Fruit fly (Drosophila melanogaster) whole organism, wandering third instar larva: ENCODE results near the gene CG10405.

Source experiments
- Abd-B ChIP-seq: fragments of >200 bp; optimal IDR thresholded peaks from 2 replicates; lab custom pipeline; 2017; ENCODE audit warnings: missing biosample characterization, missing genetic modification characterization
- CG32264 ChIP-seq: fragments of 200-800 bp; sonication (Bioruptor generic); optimal IDR thresholded peaks from 2 replicates; lab custom pipeline; 2016; ENCODE audit warnings: missing biosample characterization, missing genetic modification characterization
- CG9705 ChIP-seq: fragments of 200-800 bp; sonication (Bioruptor generic); optimal IDR thresholded peaks from 2 replicates; lab custom pipeline; 2018; ENCODE audit warnings: missing biosample characterization, mild to moderate bottlenecking, missing genetic modification characterization
- CrebA ChIP-seq: fragments of 200-800 bp; sonication (Bioruptor generic); optimal IDR thresholded peaks from 2 replicates; lab custom pipeline; 2016; ENCODE audit warnings: missing biosample characterization, mild to moderate bottlenecking, missing genetic modification characterization, borderline replicate concordance
- Dfd ChIP-seq: fragments of >200 bp; optimal IDR thresholded peaks from 2 replicates; lab custom pipeline; 2017; ENCODE audit warnings: missing biosample characterization, missing genetic modification characterization
- Dif ChIP-seq: fragments of 200-275, 200-300 bp; sonication (Bioruptor generic); optimal IDR thresholded peaks from 2 replicates; lab custom pipeline; 2018; ENCODE audit warnings: missing biosample characterization, missing genetic modification characterization; ENCODE audit not compliant: partially characterized antibody
- Hr78 ChIP-seq: fragments of >200 bp; optimal IDR thresholded peaks from 2 replicates; lab custom pipeline; 2017; ENCODE audit warnings: missing biosample characterization, missing genetic modification characterization
- Mio ChIP-seq: sonication (Bioruptor generic); optimal IDR thresholded peaks from 2 replicates; lab custom pipeline; 2016; ENCODE audit warnings: missing biosample characterization, missing genetic modification characterization
- N ChIP-seq: fragments of >200 bp; optimal IDR thresholded peaks from 2 replicates; lab custom pipeline; 2018; ENCODE audit warnings: missing biosample characterization, missing external identifiers, missing genetic modification characterization
- Rel ChIP-seq, 2 experiments: fragments of 200-800 bp; sonication (Bioruptor generic) in 1 of 2; optimal IDR thresholded peaks; 2 replicates in 1 of 2; 3 replicates in 1 of 2; lab custom pipeline; 2016 to 2019; ENCODE audit warnings: mild to moderate bottlenecking in 2 of 2, missing biosample characterization in 2 of 2, missing genetic modification characterization in 2 of 2, moderate library complexity in 1 of 2
- Sp1 ChIP-seq: fragments of 200-800 bp; sonication (Bioruptor generic); optimal IDR thresholded peaks from 3 replicates; lab custom pipeline; 2019; ENCODE audit warnings: missing biosample characterization, mild to moderate bottlenecking, missing genetic modification characterization, moderate library complexity
- Vsx2 ChIP-seq: fragments of 200-300, 225-300 bp; sonication (Bioruptor generic); optimal IDR thresholded peaks from 2 replicates; lab custom pipeline; 2018; ENCODE audit warnings: missing biosample characterization, missing genetic modification characterization; ENCODE audit not compliant: partially characterized antibody
- br ChIP-seq: fragments of 200-800 bp; sonication (Bioruptor generic); optimal IDR thresholded peaks from 2 replicates; lab custom pipeline; 2016; ENCODE audit warnings: missing biosample characterization, missing genetic modification characterization
- brk ChIP-seq: fragments of 200-800 bp; sonication (Bioruptor generic); optimal IDR thresholded peaks from 2 replicates; lab custom pipeline; 2016; ENCODE audit warnings: missing biosample characterization, mild to moderate bottlenecking, missing genetic modification characterization
- dmrt93B ChIP-seq: fragments of 200-800 bp; sonication (Bioruptor generic); optimal IDR thresholded peaks from 2 replicates; lab custom pipeline; 2018; ENCODE audit warnings: missing biosample characterization, mild to moderate bottlenecking, missing genetic modification characterization
- dsf ChIP-seq: sonication (Bioruptor generic); optimal IDR thresholded peaks from 2 replicates; lab custom pipeline; 2016; ENCODE audit warnings: missing biosample characterization, missing genetic modification characterization, borderline replicate concordance
- ey ChIP-seq: fragments of 200-800 bp; sonication (Bioruptor generic); optimal IDR thresholded peaks from 2 replicates; lab custom pipeline; 2016; ENCODE audit warnings: missing biosample characterization, missing genetic modification characterization
- foxo ChIP-seq, 2 experiments: fragments of 200-800 bp; sonication (Bioruptor generic); optimal IDR thresholded peaks; 2 replicates in 1 of 2; 3 replicates in 1 of 2; lab custom pipeline; 2016 to 2017; ENCODE audit warnings: missing biosample characterization in 2 of 2, missing genetic modification characterization in 2 of 2
- fru ChIP-seq: fragments of 200-800 bp; sonication (Bioruptor generic); optimal IDR thresholded peaks from 3 replicates; lab custom pipeline; 2016; ENCODE audit warnings: missing biosample characterization, mild to moderate bottlenecking, missing genetic modification characterization
- jim ChIP-seq: fragments of 175-275, 200-325 bp; sonication (Bioruptor generic); optimal IDR thresholded peaks from 2 replicates; lab custom pipeline; 2016; ENCODE audit warnings: missing biosample characterization, mild to moderate bottlenecking, missing genetic modification characterization
- lola ChIP-seq: fragments of >200 bp; optimal IDR thresholded peaks from 2 replicates; lab custom pipeline; 2017; ENCODE audit warnings: missing biosample characterization, missing genetic modification characterization
- pan ChIP-seq: fragments of >200 bp; optimal IDR thresholded peaks from 2 replicates; lab custom pipeline; 2017
- psq ChIP-seq: fragments of 200-800 bp; sonication (Bioruptor generic); optimal IDR thresholded peaks from 3 replicates; lab custom pipeline; 2017; ENCODE audit warnings: missing biosample characterization, mild to moderate bottlenecking, missing genetic modification characterization, moderate library complexity
- rgr ChIP-seq: fragments of 200-800 bp; sonication (Bioruptor generic); optimal IDR thresholded peaks from 3 replicates; lab custom pipeline; 2016; ENCODE audit warnings: missing biosample characterization, mild to moderate bottlenecking, missing genetic modification characterization
- sage ChIP-seq: fragments of 200-800 bp; sonication (Bioruptor generic); optimal IDR thresholded peaks from 2 replicates; lab custom pipeline; 2016; ENCODE audit warnings: missing biosample characterization, mild to moderate bottlenecking, missing genetic modification characterization
- sv ChIP-seq: fragments of 200-800 bp; sonication (Bioruptor generic); optimal IDR thresholded peaks from 3 replicates; lab custom pipeline; 2016; ENCODE audit warnings: missing biosample characterization, missing genetic modification characterization
- tai ChIP-seq: sonication (Bioruptor generic); optimal IDR thresholded peaks from 2 replicates; lab custom pipeline; 2016; ENCODE audit warnings: missing biosample characterization, missing genetic modification characterization
- usp ChIP-seq: fragments of >200 bp; optimal IDR thresholded peaks from 2 replicates; lab custom pipeline; 2017; ENCODE audit warnings: missing biosample characterization, missing genetic modification characterization
- woc ChIP-seq: sonication (Bioruptor generic); optimal IDR thresholded peaks from 2 replicates; lab custom pipeline; 2016; ENCODE audit warnings: missing biosample characterization, mild to moderate bottlenecking, missing genetic modification characterization

The CG10405 gene

DNA sequence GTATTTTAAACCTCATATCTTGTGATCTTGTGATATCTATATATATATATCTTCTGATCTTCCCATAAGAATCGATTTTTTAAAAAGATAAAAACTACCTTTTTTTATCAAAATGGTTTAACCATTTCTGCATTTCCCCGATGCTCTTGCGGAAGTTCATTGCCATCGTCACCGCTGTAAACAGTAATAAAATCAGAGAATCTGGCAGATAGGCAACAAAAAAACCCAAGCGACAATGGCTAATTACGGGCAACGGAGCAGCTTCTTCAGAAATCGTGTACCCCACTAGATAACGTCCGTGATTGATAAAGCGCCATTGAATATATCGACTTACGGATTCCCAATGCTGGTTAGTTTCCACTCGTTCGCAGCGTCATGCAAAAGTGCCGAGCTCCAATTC is at the start of gene CG10405:
TSS of gene CG10405 (plus strand) at position 301 of the 400 bp plus-strand sequence.
- TF ChIP-seq Mio (GFP tag; lab: Kevin White, UChicago) (no peak), Vsx2 (no peak), Hr78 (GFP tag; lab: Kevin White, UChicago) (no peak), sv (GFP tag; lab: Kevin White, UChicago) (no peak), woc (GFP tag; lab: Kevin White, UChicago) (no peak), N (GFP tag; lab: Kevin White, UChicago) (no peak)

DNA sequence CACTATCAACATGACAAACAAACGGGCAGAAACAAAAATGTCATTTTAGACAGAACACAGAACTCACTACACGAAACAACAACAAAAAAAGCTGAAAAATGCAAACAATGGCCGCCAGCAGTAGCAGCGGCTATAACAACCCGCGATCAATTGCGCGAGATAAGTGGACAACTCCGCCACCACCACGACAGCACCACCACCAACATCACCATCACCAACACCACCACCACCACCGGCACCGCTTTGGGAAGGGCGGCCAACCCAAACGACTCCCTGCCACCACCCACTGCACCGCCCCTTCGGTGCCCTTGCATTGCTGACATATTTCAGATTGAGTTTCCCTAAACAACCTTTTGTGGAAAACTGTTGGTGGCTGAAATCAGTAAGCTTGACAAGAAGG is 47.7 kb upstream of the CG10405 start:
- TF ChIP-seq psq (GFP tag; lab: Kevin White, UChicago) (no peak), woc (GFP tag; lab: Kevin White, UChicago) (no peak), Dif (no peak), brk (no peak), ey (GFP tag; lab: Kevin White, UChicago) (no peak), pan (lab: Kevin White, UChicago) (no peak), Dfd (no peak)

DNA sequence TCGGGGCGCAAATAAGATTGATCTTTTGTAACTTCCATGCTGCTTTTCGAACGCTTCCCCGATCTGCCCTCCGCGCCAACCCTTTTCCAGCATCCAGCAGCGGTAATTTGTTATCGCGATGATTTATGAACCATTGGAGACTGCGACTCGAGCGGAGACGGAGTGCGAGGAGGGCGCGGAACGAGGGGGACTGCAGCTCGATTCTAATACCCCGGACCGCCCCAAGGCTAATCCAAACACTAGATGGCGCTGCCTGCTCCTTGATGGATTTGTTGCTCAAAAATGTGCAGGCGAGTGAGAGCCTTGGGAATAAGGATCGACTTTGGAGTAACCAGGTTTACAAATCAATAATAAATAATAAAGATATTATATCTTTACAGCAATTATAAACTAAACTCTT is 45.9 kb upstream of the CG10405 start:
- no peak for TF ChIP-seq usp (GFP tag; lab: Kevin White, UChicago)
- no peak for TF ChIP-seq ey (GFP tag; lab: Kevin White, UChicago)
- TF ChIP-seq CG9705 (GFP tag; lab: Kevin White, UChicago): no peak

DNA sequence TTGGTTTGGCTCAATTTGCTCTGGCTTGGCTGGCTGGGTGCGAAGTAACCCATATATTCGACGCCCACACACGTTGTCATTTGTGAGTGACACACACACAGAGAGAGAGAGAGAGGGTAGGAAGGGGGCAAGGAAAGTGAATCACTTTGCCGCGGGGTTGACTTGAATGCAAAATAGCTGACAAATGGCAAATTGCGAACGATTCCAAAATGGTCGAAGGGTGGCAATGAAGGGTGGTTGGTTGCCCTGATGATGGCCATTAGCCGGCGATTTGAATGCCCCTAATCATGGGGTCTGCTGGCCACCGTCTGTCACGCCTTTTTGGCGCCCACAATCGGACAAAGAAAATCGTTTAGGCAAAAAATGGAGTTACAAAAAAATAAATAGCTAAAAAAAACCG is 43.6 kb upstream of the CG10405 start:
- TF ChIP-seq usp (GFP tag; lab: Kevin White, UChicago) (no peak), pan (lab: Kevin White, UChicago) (no peak), tai (GFP tag; lab: Kevin White, UChicago) (no peak), Rel (GFP tag; optimal IDR thresholded peaks at IDR 0.05; lab: Kevin White, UChicago) (no peak), Rel (tag; optimal IDR thresholded peaks at IDR 0.05; lab: Kevin White, UChicago) (no peak), dmrt93B (no peak), dsf (GFP tag; lab: Kevin White, UChicago) (no peak), brk (no peak), foxo (GFP tag; optimal IDR thresholded peaks at IDR 0.05; lab: Kevin White, UChicago) (no peak), jim (GFP tag; lab: Kevin White, UChicago) (no peak), Vsx2 (no peak), br (GFP tag; lab: Kevin White, UChicago) (no peak), N (GFP tag; lab: Kevin White, UChicago) (no peak), lola (GFP tag; lab: Kevin White, UChicago) (no peak), CrebA (GFP tag; lab: Kevin White, UChicago) (no peak), sage (GFP tag; lab: Kevin White, UChicago) (no peak), Hr78 (GFP tag; lab: Kevin White, UChicago) (no peak), Abd-B (GFP tag; lab: Kevin White, UChicago) (no peak), Sp1 (GFP tag; lab: Kevin White, UChicago) (no peak)

DNA sequence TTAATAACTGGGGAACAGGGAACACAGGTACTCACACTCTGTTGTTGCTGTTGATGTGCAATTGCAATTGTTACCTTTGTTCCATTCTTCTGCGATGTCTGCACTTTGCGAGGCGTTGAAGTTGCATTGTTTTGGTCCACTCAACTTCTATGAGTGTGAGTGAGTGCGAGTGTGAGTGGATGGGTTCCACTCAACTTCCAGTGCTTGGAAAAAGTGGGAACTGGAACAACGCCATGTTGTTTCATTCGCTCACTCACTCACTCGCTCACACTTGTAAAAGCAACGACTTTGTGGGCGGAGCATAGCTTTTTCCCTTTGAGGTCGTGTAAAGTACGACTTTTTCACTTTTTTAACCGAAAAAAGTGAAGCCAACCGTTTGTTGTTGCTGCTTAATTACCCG is 40.6 kb upstream of the CG10405 start:
- TF ChIP-seq Rel (GFP tag; optimal IDR thresholded peaks at IDR 0.05; lab: Kevin White, UChicago) (no peak), Rel (tag; optimal IDR thresholded peaks at IDR 0.05; lab: Kevin White, UChicago) (no peak), rgr (GFP tag; lab: Kevin White, UChicago) (no peak), Sp1 (GFP tag; lab: Kevin White, UChicago) (no peak), sage (GFP tag; lab: Kevin White, UChicago) (no peak), CG9705 (GFP tag; lab: Kevin White, UChicago) (no peak), pan (lab: Kevin White, UChicago) (no peak)

DNA sequence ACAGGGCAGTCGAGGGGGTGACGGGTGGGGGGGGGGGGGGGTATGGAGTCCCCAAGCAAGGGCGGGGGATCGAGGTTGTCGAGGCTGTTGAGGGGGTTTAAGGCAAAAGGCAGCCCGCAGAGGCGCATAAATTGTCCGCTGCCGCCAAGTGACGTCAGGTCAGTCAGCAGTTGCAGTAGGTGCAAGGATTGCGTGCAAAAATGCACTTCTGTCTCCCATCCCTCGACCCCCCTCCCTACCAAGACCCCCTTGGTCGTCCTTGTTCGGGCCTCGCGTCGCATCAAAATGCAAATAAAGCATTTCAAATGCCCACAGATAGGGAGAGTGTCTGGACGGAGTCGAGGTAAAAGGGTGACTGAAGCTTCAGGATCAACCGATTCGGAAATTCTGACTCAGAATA is 37.8 kb upstream of the CG10405 start:
- TF ChIP-seq Dfd (peak; percentile 19), fru (GFP tag; lab: Kevin White, UChicago) (no peak), Hr78 (GFP tag; lab: Kevin White, UChicago) (no peak)

DNA sequence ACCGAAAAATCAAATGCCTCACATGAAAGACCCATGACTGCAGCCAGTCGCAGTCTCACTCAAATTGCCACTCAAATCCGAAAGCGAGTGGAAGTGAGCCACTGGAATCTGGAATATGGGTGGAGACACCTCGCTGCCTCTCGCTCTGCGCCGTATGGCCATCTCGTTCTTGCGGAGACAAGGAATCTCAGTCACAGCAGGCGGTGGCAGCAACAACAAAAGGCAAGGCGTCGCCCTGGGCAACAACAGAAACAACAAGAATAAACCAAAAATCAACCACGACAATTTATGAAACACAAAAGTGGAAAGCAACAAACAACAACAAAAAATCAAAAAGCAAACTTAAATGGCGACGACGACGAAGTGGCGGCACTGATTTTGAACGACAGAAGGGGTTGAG is 31.0 kb upstream of the CG10405 start:
- no peak for TF ChIP-seq dsf (GFP tag; lab: Kevin White, UChicago)
- TF ChIP-seq Sp1 (GFP tag; lab: Kevin White, UChicago): peak; percentile 30
- TF ChIP-seq sv (GFP tag; lab: Kevin White, UChicago): no peak
- TF ChIP-seq CG32264: no peak
